Worm (Caenorhabditis elegans) whole organism, L4 larva: Measurements from ENCODE around the gene R166.3.

Experiments used
- D1046.2 ChIP-seq: fragments of 200-800 bp; sonication (Bioruptor generic); IDR thresholded peaks from 2 replicates; pipeline ENCODE4 v1.3.6; 2022; ENCODE audit warnings: missing genetic modification characterization, missing compliant biosample characterization
- F26F4.8 ChIP-seq: fragments of 200-800 bp; sonication (Bioruptor generic); conservative IDR thresholded peaks from 2 replicates; pipeline ENCODE4 v1.3.6; 2022; ENCODE audit warnings: missing genetic modification characterization, missing compliant biosample characterization
- F49E8.2 ChIP-seq: sonication (generic microtip); optimal IDR thresholded peaks from 2 replicates; lab custom pipeline; 2016; ENCODE audit warnings: missing compliant biosample characterization, mild to moderate bottlenecking, missing genetic modification characterization, borderline replicate concordance
- T20F7.1 ChIP-seq: fragments of 200-800 bp; sonication (Bioruptor generic); optimal IDR thresholded peaks from 2 replicates; lab custom pipeline; 2018; ENCODE audit warnings: mild to moderate bottlenecking, missing genetic modification characterization, missing compliant biosample characterization
- T26A8.4 ChIP-seq: fragments of 200-800 bp; sonication (Bioruptor generic); IDR thresholded peaks from 2 replicates; pipeline ENCODE4 v1.3.6; 2022; ENCODE audit warnings: missing genetic modification characterization, missing compliant biosample characterization
- Y48G9A.11 ChIP-seq: fragments of 200-800 bp; sonication (Bioruptor generic); IDR thresholded peaks from 2 replicates; pipeline ENCODE4 v1.3.6; 2022; ENCODE audit warnings: missing genetic modification reagents, missing genetic modification characterization, missing compliant biosample characterization
- aha-1 ChIP-seq: fragments of 150-350 bp; peaks from one replicate; lab custom pipeline; 2014; ENCODE audit warnings: missing biosample characterization, missing genetic modification characterization
- ama-1 ChIP-seq: fragments of 150-350 bp; optimal IDR thresholded peaks from 2 replicates; lab custom pipeline; 2014; ENCODE audit warnings: inconsistent platforms, mixed read lengths
- attf-4 ChIP-seq: sonication (generic microtip); optimal IDR thresholded peaks from 3 replicates; lab custom pipeline; 2017; ENCODE audit warnings: missing biosample characterization, missing genetic modification characterization
- ceh-20 ChIP-seq: fragments of 200-800 bp; sonication (Bioruptor generic); IDR thresholded peaks from 2 replicates; pipeline ENCODE4 v1.3.6; 2022; ENCODE audit warnings: missing genetic modification reagents, missing genetic modification characterization, missing compliant biosample characterization
- ceh-44 ChIP-seq: fragments of 200-800 bp; sonication (Bioruptor generic); IDR thresholded peaks from 2 replicates; pipeline ENCODE4 v1.3.6; 2022; ENCODE audit warnings: missing genetic modification reagents, missing genetic modification characterization, missing compliant biosample characterization
- cey-2 ChIP-seq: sonication (generic microtip); optimal IDR thresholded peaks from 3 replicates; lab custom pipeline; 2017; ENCODE audit warnings: missing genetic modification characterization, mild to moderate bottlenecking, missing compliant biosample characterization, antibody characterized with exemption, borderline replicate concordance; ENCODE audit not compliant: insufficient read depth
- daf-16 ChIP-seq, 3 experiments: sonication (generic microtip); optimal IDR thresholded peaks; 2 replicates each; lab custom pipeline; 2016 to 2017; ENCODE audit warnings: missing genetic modification characterization in 3 of 3, missing genetic modification reagents in 3 of 3, mild to moderate bottlenecking in 2 of 3, missing compliant biosample characterization in 2 of 3, missing biosample characterization in 1 of 3, moderate library complexity in 1 of 3
- daf-8 ChIP-seq: fragments of 200-800 bp; sonication (Bioruptor generic); IDR thresholded peaks from 2 replicates; pipeline ENCODE4 v1.3.6; 2022; ENCODE audit warnings: missing genetic modification characterization, missing compliant biosample characterization
- dpl-1 ChIP-seq: fragments of 150-350 bp; optimal IDR thresholded peaks from 2 replicates; lab custom pipeline; 2014; ENCODE audit warnings: missing biosample characterization, missing genetic modification reagents, missing genetic modification characterization
- hlh-30 ChIP-seq: sonication (generic microtip); optimal IDR thresholded peaks from 2 replicates; lab custom pipeline; 2017; ENCODE audit warnings: antibody characterized with exemption, mild to moderate bottlenecking, missing genetic modification characterization, missing compliant biosample characterization; ENCODE audit not compliant: insufficient read depth
- jun-1 ChIP-seq: fragments of 150-350 bp; optimal IDR thresholded peaks from 2 replicates; lab custom pipeline; 2014; ENCODE audit warnings: missing biosample characterization, missing genetic modification reagents, missing genetic modification characterization
- lin-1 ChIP-seq: fragments of 200-800 bp; sonication (Bioruptor generic); IDR thresholded peaks from 2 replicates; pipeline ENCODE4 v1.3.6; 2022; ENCODE audit warnings: missing genetic modification reagents, missing genetic modification characterization, missing compliant biosample characterization
- lin-38 ChIP-seq: fragments of 200-800 bp; sonication (Bioruptor generic); IDR thresholded peaks from 2 replicates; pipeline ENCODE4 v1.3.6; 2022; ENCODE audit warnings: missing genetic modification reagents, missing genetic modification characterization, missing compliant biosample characterization
- lsy-2 ChIP-seq, 2 experiments: fragments of 150-350 bp in 1 of 2; sonication (generic microtip) in 1 of 2; optimal IDR thresholded peaks; 2 replicates each; lab custom pipeline; 2014 to 2017; ENCODE audit warnings: missing biosample characterization in 2 of 2, missing genetic modification characterization in 2 of 2
- madf-5 ChIP-seq, 2 experiments: fragments of 200-800 bp; sonication (Bioruptor generic); IDR thresholded peaks; 2 replicates each; pipeline ENCODE4 v1.3.6; 2022; ENCODE audit warnings: missing compliant biosample characterization in 2 of 2, missing genetic modification characterization in 2 of 2
- madf-9 ChIP-seq: fragments of 200-800 bp; sonication (Bioruptor generic); conservative IDR thresholded peaks from 2 replicates; pipeline ENCODE4 v1.3.6; 2022; ENCODE audit warnings: missing genetic modification reagents, missing genetic modification characterization, missing compliant biosample characterization
- mdl-1 ChIP-seq, 2 experiments: fragments of 150-350 bp in 1 of 2; sonication (generic microtip) in 1 of 2; optimal IDR thresholded peaks; 2 replicates each; lab custom pipeline; 2014 to 2017; ENCODE audit warnings: missing biosample characterization in 2 of 2, missing genetic modification characterization in 2 of 2
- mdt-29 ChIP-seq: fragments of 200-800 bp; sonication (Bioruptor generic); IDR thresholded peaks from 2 replicates; pipeline ENCODE4 v1.3.6; 2022; ENCODE audit warnings: missing genetic modification reagents, missing genetic modification characterization, missing compliant biosample characterization
- mep-1 ChIP-seq: fragments of 150-350 bp; sonication (generic microtip); optimal IDR thresholded peaks from 3 replicates; lab custom pipeline; 2014; ENCODE audit warnings: missing biosample characterization, missing genetic modification characterization
- mxl-3 ChIP-seq: fragments of 200-800 bp; sonication (Bioruptor generic); optimal IDR thresholded peaks from 2 replicates; lab custom pipeline; 2018; ENCODE audit warnings: mild to moderate bottlenecking, missing genetic modification characterization, missing compliant biosample characterization
- nhr-102 ChIP-seq: sonication (generic microtip); optimal IDR thresholded peaks from 2 replicates; lab custom pipeline; 2016; ENCODE audit warnings: mild to moderate bottlenecking, missing genetic modification characterization, moderate library complexity, missing compliant biosample characterization
- nhr-11 ChIP-seq: fragments of 150-350 bp; optimal IDR thresholded peaks from 2 replicates; lab custom pipeline; 2014; ENCODE audit warnings: missing biosample characterization, missing genetic modification characterization
- nhr-111 ChIP-seq: fragments of 200-800 bp; sonication (Bioruptor generic); optimal IDR thresholded peaks from 2 replicates; lab custom pipeline; 2018; ENCODE audit warnings: mild to moderate bottlenecking, missing genetic modification characterization, missing compliant biosample characterization
- nhr-237 ChIP-seq: sonication (generic microtip); optimal IDR thresholded peaks from 2 replicates; lab custom pipeline; 2017; ENCODE audit warnings: missing biosample characterization, missing genetic modification characterization
- nhr-28 ChIP-seq: fragments of 150-350 bp; optimal IDR thresholded peaks from 2 replicates; lab custom pipeline; 2014; ENCODE audit warnings: missing biosample characterization, missing genetic modification characterization
- nhr-77 ChIP-seq: fragments of 150-350 bp; optimal IDR thresholded peaks from 2 replicates; lab custom pipeline; 2014; ENCODE audit warnings: missing biosample characterization, missing genetic modification characterization
- pha-4 ChIP-seq, 2 experiments: fragments of 150-350 bp in 1 of 2; fragments of 200-800 bp in 1 of 2; sonication (Bioruptor generic) in 1 of 2; IDR thresholded peaks in 1 of 2; optimal IDR thresholded peaks in 1 of 2; 2 replicates each; pipeline versions ENCODE4 v1.3.6 to Lab custom; 2014 to 2022; ENCODE audit warnings: missing genetic modification characterization in 2 of 2, missing genetic modification reagents in 2 of 2, missing biosample characterization in 1 of 2, missing compliant biosample characterization in 1 of 2
- rbr-2 ChIP-seq: sonication (generic microtip); optimal IDR thresholded peaks from 2 replicates; lab custom pipeline; 2016; ENCODE audit warnings: missing genotype, missing genetic modification characterization, missing compliant biosample characterization
- sdz-12 ChIP-seq: fragments of 200-800 bp; sonication (Bioruptor generic); optimal IDR thresholded peaks from 2 replicates; lab custom pipeline; 2018; ENCODE audit warnings: mild to moderate bottlenecking, missing genetic modification characterization, missing compliant biosample characterization
- snpc-4 ChIP-seq: fragments of 150-350 bp; optimal IDR thresholded peaks from 2 replicates; lab custom pipeline; 2014; ENCODE audit warnings: missing biosample characterization, missing genetic modification characterization
- tra-1 ChIP-seq: fragments of 200-800 bp; sonication (Bioruptor generic); IDR thresholded peaks from 2 replicates; pipeline ENCODE4 v1.3.6; 2022; ENCODE audit warnings: missing genetic modification reagents, missing genetic modification characterization, missing compliant biosample characterization
- unc-39 ChIP-seq: sonication (generic microtip); optimal IDR thresholded peaks from 2 replicates; lab custom pipeline; 2017; ENCODE audit warnings: missing biosample characterization, missing genetic modification characterization
- unc-62 ChIP-seq, 3 experiments: fragments of 150-350 bp in 1 of 3; sonication (generic microtip); optimal IDR thresholded peaks in 2 of 3; peaks in 1 of 3; 1 replicate in 1 of 3; 2 replicates in 2 of 3; lab custom pipeline; 2014 to 2017; ENCODE audit warnings: missing biosample characterization in 3 of 3, missing genetic modification characterization in 3 of 3, missing genetic modification reagents in 3 of 3, missing genotype in 1 of 3
- vab-7 ChIP-seq: fragments of 200-800 bp; sonication (Bioruptor generic); IDR thresholded peaks from 2 replicates; pipeline ENCODE4 v1.3.6; 2022; ENCODE audit warnings: missing genetic modification reagents, missing genetic modification characterization, missing compliant biosample characterization
- zfp-3 ChIP-seq: fragments of 200-800 bp; sonication (Bioruptor generic); conservative IDR thresholded peaks from 2 replicates; pipeline ENCODE4 v1.3.6; 2022; ENCODE audit warnings: missing genetic modification reagents, missing genetic modification characterization, missing compliant biosample characterization
- zip-2 ChIP-seq: fragments of 150-350 bp; optimal IDR thresholded peaks from 2 replicates; lab custom pipeline; 2014; ENCODE audit warnings: missing biosample characterization, missing genetic modification characterization

Gene R166.3

ce11 chrII:10551985-10552736 is 13.0 kb upstream of the R166.3 start (continued):
- TF ChIP-seq nhr-237 (tag; lab: Kevin White, UChicago): no peak
- peak; percentile 99 for TF ChIP-seq aha-1 (tag; lab: Kevin White, UChicago)
- TF ChIP-seq vab-7: peak; percentile 46; the same call in 1 of the 2 replicates
- peak in 1 of 2 experiments; percentile 100 for TF ChIP-seq unc-62 (GFP tag; optimal IDR thresholded peaks at IDR 0.05 in 1 of 2; lab: Kevin White, UChicago)
- TF ChIP-seq unc-62 (tag; optimal IDR thresholded peaks at IDR 0.05; lab: Kevin White, UChicago): no peak
- no peak for TF ChIP-seq attf-4 (tag; lab: Kevin White, UChicago)
- TF ChIP-seq tra-1: peak; percentile 82
- no peak for TF ChIP-seq nhr-111 (GFP tag; lab: Kevin White, UChicago)
- peak; percentile 77; the same call in 1 of the 2 replicates for TF ChIP-seq lin-1
- no peak; a peak in 1 of 4 replicates for TF ChIP-seq madf-5 (GFP tag; IDR thresholded peaks at IDR 0.05; lab: Robert Waterston, UW)
- peak; percentile 99 for TF ChIP-seq hlh-30 (tag; lab: Kevin White, UChicago)
- TF ChIP-seq mxl-3 (GFP tag; lab: Kevin White, UChicago): peak; percentile 60
- no peak for TF ChIP-seq zip-2 (tag; lab: Kevin White, UChicago)
- TF ChIP-seq rbr-2: peak; percentile 83
- TF ChIP-seq unc-39 (tag; lab: Kevin White, UChicago): no peak
- no peak for TF ChIP-seq ceh-44 (GFP tag; lab: Robert Waterston, UW)
- TF ChIP-seq Y48G9A.11 (GFP tag; lab: Robert Waterston, UW): no peak
- peak; percentile 67 for TF ChIP-seq T26A8.4 (GFP tag; lab: Robert Waterston, UW)
- peak; percentile 70 for TF ChIP-seq ceh-20 (GFP tag; lab: Robert Waterston, UW)
- peak; percentile 67 for TF ChIP-seq T20F7.1 (GFP tag; lab: Kevin White, UChicago)
- peak; percentile 94 for TF ChIP-seq nhr-77
- 0 out of 2 replicates have a peak, but pooled peaks have one; percentile 42 for TF ChIP-seq zfp-3 (GFP tag; lab: Robert Waterston, UW)
- no peak for TF ChIP-seq daf-8 (GFP tag; lab: Robert Waterston, UW)
- peak; percentile 98 for TF ChIP-seq nhr-11
- no peak for TF ChIP-seq F26F4.8 (GFP tag; lab: Robert Waterston, UW)

DNA sequence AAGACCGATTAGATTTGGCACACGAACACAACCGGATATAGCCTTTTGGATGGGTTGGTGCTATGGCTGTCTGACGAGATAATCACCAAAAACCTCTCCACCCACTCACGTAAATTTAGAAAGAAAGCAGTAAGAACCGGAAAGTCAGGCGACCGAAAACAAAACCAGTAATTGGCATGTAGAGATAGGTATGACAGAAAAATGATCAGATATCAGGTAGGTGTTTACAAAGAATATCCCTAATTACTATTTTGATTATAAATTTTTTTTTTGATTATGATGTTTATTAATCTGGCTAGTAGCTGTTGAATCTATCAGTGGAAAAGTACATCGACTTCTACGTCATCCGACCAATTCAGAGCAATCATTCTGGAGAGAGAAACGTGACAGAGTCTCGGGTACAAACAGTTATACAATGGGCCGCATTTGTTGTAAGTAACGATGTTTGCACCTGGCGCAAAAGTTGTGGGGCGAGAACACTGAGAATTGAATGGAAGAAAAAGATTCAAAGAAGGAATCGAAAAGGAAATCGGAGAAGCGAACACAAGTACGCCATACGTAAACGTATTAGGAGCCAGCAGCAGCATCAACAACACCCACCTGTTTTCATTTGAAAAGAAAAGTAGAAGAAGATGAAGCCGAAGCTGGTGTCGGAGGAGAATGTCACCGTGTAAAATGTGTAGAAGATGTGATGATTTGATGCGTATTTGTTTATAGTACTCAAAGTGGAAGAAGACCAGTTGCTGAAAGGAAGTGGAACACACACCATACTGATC is 11.9 kb upstream of the R166.3 start:
- TF ChIP-seq hlh-30 (tag; lab: Kevin White, UChicago): peak; percentile 14
- TF ChIP-seq unc-62 (GFP tag; optimal IDR thresholded peaks at IDR 0.05 in 1 of 2; lab: Kevin White, UChicago): peak in 1 of 2 experiments; percentile 91
- no peak for TF ChIP-seq unc-62 (tag; optimal IDR thresholded peaks at IDR 0.05; lab: Kevin White, UChicago)
- TF ChIP-seq mep-1 (tag; lab: Kevin White, UChicago): peak; percentile 31
- TF ChIP-seq mdl-1 (tag; optimal IDR thresholded peaks at IDR 0.05; lab: Kevin White, UChicago): peak in 1 of 2 experiments; percentile 15
- TF ChIP-seq ama-1 (lab: Kevin White, UChicago): peak; percentile 79
- 0 out of 4 replicates have a peak, but pooled peaks of 1 of the 2 experiments have one; percentile 7 for TF ChIP-seq madf-5 (GFP tag; IDR thresholded peaks at IDR 0.05; lab: Robert Waterston, UW)
- TF ChIP-seq madf-9 (GFP tag; lab: Robert Waterston, UW): 0 out of 2 replicates have a peak, but pooled peaks have one; percentile 16
- peak; percentile 14 for TF ChIP-seq rbr-2
- no peak for TF ChIP-seq F49E8.2 (tag; lab: Kevin White, UChicago)
- TF ChIP-seq aha-1 (tag; lab: Kevin White, UChicago): peak; percentile 92
- TF ChIP-seq cey-2 (tag; lab: Kevin White, UChicago): no peak
- TF ChIP-seq nhr-11: peak; percentile 25
- no peak for TF ChIP-seq jun-1

DNA sequence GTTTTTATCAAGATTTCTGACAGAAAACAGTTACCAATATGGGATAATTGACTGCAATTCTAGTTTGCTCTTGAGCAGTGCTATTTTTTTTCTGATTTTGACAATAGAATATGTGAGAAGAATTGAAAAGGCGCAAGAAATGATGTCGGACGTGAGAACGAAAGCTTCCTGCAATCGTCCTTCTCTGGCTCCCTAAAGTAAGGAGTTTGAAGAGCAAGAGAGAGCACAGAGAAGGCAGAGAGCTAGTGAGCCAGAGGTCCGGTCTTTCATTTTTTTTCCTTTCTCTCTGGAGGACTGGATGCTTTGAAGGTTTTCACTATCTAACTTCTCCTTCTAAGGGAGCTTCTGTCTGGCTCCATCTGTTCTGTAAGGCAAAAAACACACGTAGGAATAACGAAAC is 11.0 kb upstream of the R166.3 start:
- TF ChIP-seq daf-16 (GFP tag; optimal IDR thresholded peaks at IDR 0.05; lab: Kevin White, UChicago) (no peak), daf-16 (tag; optimal IDR thresholded peaks at IDR 0.05; lab: Kevin White, UChicago) (peak; percentile 16), nhr-237 (tag; lab: Kevin White, UChicago) (no peak), aha-1 (tag; lab: Kevin White, UChicago) (peak; percentile 98), lin-38 (GFP tag; lab: Robert Waterston, UW) (no peak), ceh-44 (GFP tag; lab: Robert Waterston, UW) (no peak), ama-1 (lab: Kevin White, UChicago) (peak; percentile 73), pha-4 (GFP tag; IDR thresholded peaks at IDR 0.05; lab: Robert Waterston, UW) (no peak), pha-4 (tag; optimal IDR thresholded peaks at IDR 0.05; lab: Kevin White, UChicago) (no peak), snpc-4 (tag; lab: Kevin White, UChicago) (no peak), nhr-28 (tag; lab: Kevin White, UChicago) (no peak), rbr-2 (no peak), lsy-2 (tag; optimal IDR thresholded peaks at IDR 0.05; lab: Kevin White, UChicago) (peak in 1 of 2 experiments; percentile 27), nhr-102 (tag; lab: Kevin White, UChicago) (no peak), D1046.2 (GFP tag; lab: Robert Waterston, UW) (no peak), dpl-1 (GFP tag; lab: Kevin White, UChicago) (no peak), sdz-12 (GFP tag; lab: Kevin White, UChicago) (no peak), mdt-29 (GFP tag; lab: Robert Waterston, UW) (0 out of 2 replicates have a peak, but pooled peaks have one; percentile 36)
